Worm (Caenorhabditis elegans): ENCODE data around the gene K06B4.15.

- TF ChIP-seq klf-2 (GFP tag; conservative IDR thresholded peaks at IDR 0.05): no peak
- TF ChIP-seq T22C8.4 (GFP tag; IDR thresholded peaks at IDR 0.05): no peak
- no peak for TF ChIP-seq cog-1 (tag; optimal IDR thresholded peaks at IDR 0.05)
- TF ChIP-seq flt-1 (GFP tag; IDR thresholded peaks at IDR 0.05): no peak
- TF ChIP-seq ztf-23 (GFP tag; IDR thresholded peaks at IDR 0.05): no peak
These were observed 23.4 kb downstream of the K06B4.15 start, which contains the start of gene nhr-198 for ce11 chrV:15693682-15694081.

Measured in whole organism, midembryonic.